Worm (Caenorhabditis elegans) whole organism, dauer: Measurements from ENCODE around the gene vha-15.

Source experiments
- unc-62 ChIP-seq: sonication (generic microtip); optimal IDR thresholded peaks from 2 replicates; lab custom pipeline; 2017; ENCODE audit warnings: missing biosample characterization, missing genetic modification reagents, missing genetic modification characterization

The vha-15 gene

DNA sequence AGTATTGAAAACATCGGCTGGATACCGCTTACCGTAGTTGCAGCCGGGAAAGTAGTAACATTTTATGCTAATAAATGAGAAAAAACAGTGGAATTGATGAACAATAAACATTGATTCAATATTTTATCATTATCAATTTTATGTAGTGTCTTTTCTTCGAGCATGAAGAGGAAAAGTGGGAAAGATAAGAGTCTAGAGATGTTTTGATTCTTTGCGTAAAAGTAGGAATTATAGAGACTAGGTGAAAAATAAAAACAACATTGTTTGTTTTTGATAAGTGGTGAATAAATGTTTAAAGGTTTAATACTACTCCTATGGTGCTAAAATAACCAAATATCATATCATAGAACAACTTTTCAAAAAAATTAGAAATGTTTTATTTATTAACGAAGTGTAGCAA lies 24.7 kb downstream of the vha-15 start:
- TF ChIP-seq unc-62, result no peak

DNA sequence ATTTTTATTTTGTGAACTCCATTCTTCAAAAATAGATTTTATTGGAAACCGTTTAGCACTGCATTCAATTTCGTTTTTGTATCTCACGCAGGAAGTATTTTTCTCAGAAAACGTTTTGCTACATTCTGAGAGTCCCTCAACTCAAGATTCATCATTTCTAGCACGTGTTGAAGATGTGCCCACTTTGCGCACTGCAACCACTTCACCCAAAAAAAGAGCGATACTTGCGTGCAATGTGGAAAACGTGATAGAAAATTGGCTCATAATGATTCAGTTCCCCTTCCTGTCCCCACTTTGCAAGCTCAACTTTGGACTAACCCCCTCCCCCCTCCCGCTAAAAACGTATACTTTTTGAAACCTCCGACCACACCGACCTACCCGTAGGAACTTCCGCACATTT lies 27.4 kb downstream of the vha-15 start:
- TF ChIP-seq unc-62, result no peak

DNA sequence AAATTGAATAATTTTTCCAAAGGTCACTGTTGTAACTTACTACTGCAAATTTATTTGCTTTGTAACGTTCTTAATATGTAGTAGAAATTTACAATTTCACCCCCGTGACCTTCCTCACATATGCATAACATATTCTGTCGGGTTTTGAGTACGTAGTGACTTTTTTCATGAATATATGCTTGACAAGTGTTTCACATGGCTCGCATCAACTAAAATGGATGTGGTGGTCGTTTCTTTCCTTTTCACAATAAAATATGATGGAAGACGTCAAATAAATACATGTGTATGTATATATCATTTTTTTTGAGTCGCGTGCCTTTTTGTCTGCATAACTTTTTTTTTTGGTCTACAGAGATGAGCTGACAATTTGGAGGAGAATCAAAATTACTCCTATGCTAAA lies 28.7 kb downstream of the vha-15 start:
- no peak for TF ChIP-seq unc-62

DNA sequence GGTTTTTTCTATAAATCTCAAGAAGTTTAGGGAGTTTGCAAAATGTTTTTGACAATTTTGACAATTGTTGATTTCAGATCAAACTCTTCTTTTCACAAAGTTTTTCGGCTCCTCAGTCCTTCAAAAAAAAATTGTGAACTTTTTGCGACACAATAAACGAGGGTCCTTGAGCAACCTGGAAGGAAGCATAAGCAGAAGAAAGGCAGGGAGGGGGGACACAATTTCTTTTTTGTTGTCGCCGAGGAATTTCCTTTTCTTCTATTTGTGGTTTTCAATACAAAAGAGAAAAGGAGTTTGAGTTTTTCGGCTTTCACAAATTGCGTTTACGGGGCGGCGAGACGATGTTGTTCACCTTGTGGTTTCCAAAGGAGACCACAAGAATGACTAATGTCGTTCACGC lies 29.1 kb downstream of the vha-15 start:
- TF ChIP-seq unc-62, result no peak

DNA sequence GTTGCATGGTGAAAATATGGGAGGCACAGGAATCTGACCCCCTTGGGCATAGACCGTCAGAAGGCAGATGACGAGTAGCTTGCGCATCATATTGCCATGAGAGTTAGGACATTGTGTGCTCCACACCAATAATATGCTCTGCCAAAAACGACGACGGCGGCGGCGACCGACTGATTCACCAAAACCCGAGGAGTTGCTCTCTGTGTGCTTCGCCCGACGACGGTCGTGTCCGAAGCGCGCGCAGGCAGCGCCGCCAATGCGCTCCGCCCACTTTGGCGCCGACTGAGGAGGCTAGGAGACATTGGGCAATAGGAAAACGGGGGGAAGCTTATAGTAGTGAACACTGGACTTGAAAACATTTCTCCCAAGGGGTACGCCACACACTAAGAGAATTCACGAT lies 30.2 kb downstream of the vha-15 start, which contains the start of gene AH9.6:
Gene AH9.6, minus strand, starts transcription at position 183 of the 400 bp plus-strand sequence.
- no peak for TF ChIP-seq unc-62

DNA sequence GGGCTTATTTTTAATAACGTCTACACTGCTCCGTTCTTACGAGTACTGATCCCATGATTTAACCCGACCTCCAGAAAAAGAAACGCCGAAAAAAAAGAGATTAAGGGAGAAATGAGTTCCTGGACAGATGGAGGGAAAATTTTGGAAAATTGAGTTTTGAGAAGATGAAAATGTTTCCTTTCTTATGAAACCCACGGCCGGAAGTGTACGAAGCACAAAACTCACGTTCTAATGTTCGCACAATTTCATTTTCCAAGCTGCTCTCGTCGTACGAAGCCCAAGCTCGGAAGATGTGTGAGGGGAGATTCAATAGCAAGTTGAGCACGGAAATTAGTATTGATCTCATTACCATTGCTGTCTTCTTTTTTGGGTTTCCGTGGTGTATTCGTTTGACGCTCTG lies 33.7 kb downstream of the vha-15 start:
- TF ChIP-seq unc-62, result no peak

DNA sequence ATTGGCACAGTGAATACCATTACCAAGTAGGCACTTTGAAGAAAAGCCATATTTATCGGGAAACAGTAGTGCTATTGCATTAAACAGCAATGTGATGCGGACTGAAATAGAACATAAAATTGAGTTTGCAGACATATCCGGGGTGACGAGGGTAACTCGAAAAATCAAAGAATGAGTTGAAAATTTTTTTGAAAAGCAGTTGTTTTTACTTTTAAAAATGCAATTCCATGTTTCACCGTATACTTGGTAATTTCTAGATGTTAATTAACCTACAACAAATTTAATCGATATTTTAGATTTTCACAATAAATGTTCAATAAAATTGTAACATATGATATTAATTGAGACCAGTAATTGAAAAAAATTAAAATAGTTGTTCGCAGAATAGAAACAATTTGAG lies 36.5 kb downstream of the vha-15 start, which contains the start of gene AH9.4:
Gene AH9.4, minus strand, starts transcription at position 101 of the 400 bp plus-strand sequence.
- no peak for TF ChIP-seq unc-62

DNA sequence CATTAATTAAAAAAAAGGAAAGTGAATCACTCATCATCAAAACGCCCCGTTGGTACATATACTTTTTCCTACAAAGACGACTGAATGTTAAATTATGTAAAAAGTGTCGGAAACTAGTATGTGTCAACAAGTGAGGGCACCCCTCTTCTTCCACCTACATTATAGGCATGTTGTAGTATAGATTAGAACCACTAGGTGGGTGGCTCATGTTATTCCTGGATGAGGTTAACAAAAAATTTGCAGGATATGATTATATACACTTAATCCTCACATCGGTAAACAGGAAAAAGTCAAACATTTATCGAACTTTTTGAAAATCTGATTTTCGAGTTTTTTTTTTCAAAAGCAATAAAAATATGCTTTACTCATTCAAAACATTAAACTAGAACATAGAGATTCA lies 38.3 kb downstream of the vha-15 start:
- TF ChIP-seq unc-62, result no peak

DNA sequence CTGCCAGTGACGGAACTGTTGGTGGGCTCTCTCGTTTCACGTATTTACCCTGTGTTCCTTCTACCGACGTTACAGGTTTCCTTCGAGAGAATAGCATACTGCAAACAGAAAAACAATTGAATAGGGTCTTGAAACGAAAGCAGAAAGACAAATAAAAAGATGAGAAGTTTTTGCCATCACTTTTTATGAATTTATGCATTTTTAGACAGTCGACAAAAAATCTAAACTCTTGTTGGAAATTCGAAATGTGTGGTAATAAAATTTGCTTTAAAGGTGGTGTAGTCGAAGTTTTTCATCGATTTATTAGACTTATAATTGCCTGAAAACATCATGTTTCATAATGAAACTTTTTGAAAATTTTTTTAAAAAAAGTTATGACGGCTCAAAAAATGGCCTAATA lies 49.4 kb downstream of the vha-15 start, which contains the start of gene sav-1:
Gene sav-1, minus strand, starts transcription at position 101 of the 400 bp plus-strand sequence.
- no peak for TF ChIP-seq unc-62

DNA sequence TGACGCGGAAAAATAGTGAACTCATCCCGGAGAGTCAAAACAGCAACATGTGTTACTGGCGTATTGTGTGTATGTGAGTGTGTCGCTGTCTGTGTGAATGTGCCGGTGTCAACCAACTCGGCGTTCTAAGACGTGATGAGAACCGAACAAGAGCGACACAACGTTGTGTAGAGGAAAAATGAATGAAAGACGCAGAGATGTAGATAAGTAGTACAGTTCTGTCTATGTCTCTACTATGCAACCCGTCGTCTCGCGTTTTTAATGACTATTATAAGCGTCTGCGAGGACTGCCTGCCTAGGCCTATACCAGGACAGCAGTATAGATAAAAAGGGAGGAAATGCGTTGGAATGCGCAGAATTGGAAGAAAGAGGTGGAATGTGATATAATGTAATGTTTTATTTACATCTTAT lies 50.3 kb downstream of the vha-15 start:
- no peak for TF ChIP-seq unc-62
